Worm (Caenorhabditis elegans): Measurements from ENCODE around the gene mask-1.

mask-1 gene

DNA sequence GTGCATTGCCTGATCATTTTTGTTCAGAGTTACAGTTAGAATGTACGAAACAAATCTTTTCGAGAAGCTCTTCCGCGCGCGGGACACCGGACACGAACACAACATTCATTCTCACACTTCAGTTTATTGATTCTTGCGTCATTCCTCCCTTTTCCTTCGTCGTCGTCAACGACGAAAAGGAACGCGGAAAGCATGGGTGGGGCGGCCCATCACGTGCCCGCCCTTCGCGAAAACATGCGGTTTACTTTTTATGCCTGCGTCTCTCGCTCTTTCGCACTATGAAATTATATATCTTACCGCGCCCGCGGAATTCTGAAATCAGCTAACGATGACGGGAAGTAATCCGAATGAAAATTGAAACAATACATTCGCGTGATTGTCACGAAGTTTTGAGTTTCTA, 5.9 kb downstream of the mask-1 start (continued):
- TF ChIP-seq lin-14 (GFP tag; optimal IDR thresholded peaks at IDR 0.05) (peak; percentile 85), pag-3 (tag; optimal IDR thresholded peaks at IDR 0.05; ENCODE audit: borderline replicate concordance, insufficient read depth) (no peak), nhr-90 (tag; optimal IDR thresholded peaks at IDR 0.05; ENCODE audit: poor library complexity) (peak; percentile 47), grh-1 (GFP tag; IDR thresholded peaks at IDR 0.05) (no peak), snu-23 (GFP tag; optimal IDR thresholded peaks at IDR 0.05) (peak; percentile 61), C34B4.2 (tag; optimal IDR thresholded peaks at IDR 0.05) (no peak), lsy-2 (tag; optimal IDR thresholded peaks at IDR 0.05) (peak; percentile 12 to 28), sptf-1 (tag; optimal IDR thresholded peaks at IDR 0.05) (no peak), swsn-7 (tag; optimal IDR thresholded peaks at IDR 0.05) (peak; percentile 34), zip-4 (GFP tag; optimal IDR thresholded peaks at IDR 0.05) (no peak), sup-37 (GFP tag; optimal IDR thresholded peaks at IDR 0.05) (no peak), fkh-8 (tag; optimal IDR thresholded peaks at IDR 0.05) (no peak), lin-39 (tag; optimal IDR thresholded peaks at IDR 0.05) (no peak), elt-2 (tag; optimal IDR thresholded peaks at IDR 0.05) (peak; percentile 14), xbp-1 (tag; optimal IDR thresholded peaks at IDR 0.05) (peak; percentile 12), Y116A8C.19 (tag; optimal IDR thresholded peaks at IDR 0.05; ENCODE audit: borderline replicate concordance) (no peak), F16B12.6 (tag; optimal IDR thresholded peaks at IDR 0.05) (no peak), lir-3 (tag; optimal IDR thresholded peaks at IDR 0.05; ENCODE audit: poor library complexity) (no peak), mab-9 (GFP tag; IDR thresholded peaks at IDR 0.05) (no peak), lin-35 (GFP tag; optimal IDR thresholded peaks at IDR 0.05) (peak; percentile 9 to 67), nhr-19 (GFP tag; conservative IDR thresholded peaks at IDR 0.05) (peak; percentile 46), mdl-1 (tag; optimal IDR thresholded peaks at IDR 0.05) (peak in 1 of 2 experiments; percentile 65), ces-1 (GFP tag; optimal IDR thresholded peaks at IDR 0.05) (no peak), fkh-10 (GFP tag; optimal IDR thresholded peaks at IDR 0.05) (peak; percentile 8), ceh-8 (GFP tag; optimal IDR thresholded peaks at IDR 0.05) (no peak), aha-1 (tag; optimal IDR thresholded peaks at IDR 0.05) (no peak), egl-13 (tag; optimal IDR thresholded peaks at IDR 0.05) (peak; percentile 40), tlp-1 (tag; optimal IDR thresholded peaks at IDR 0.05) (no peak), ztf-11 (tag; optimal IDR thresholded peaks at IDR 0.05) (peak in 1 of 2 experiments; percentile 40), rnt-1 (tag; optimal IDR thresholded peaks at IDR 0.05) (peak; percentile 68), blmp-1 (tag; optimal IDR thresholded peaks at IDR 0.05) (peak; percentile 60), zag-1 (tag; optimal IDR thresholded peaks at IDR 0.05) (no peak), egl-27 (tag; optimal IDR thresholded peaks at IDR 0.05) (no peak), hpl-2 (GFP tag; optimal IDR thresholded peaks at IDR 0.05) (no peak), lin-13 (GFP tag; optimal IDR thresholded peaks at IDR 0.05) (no peak), snpc-4 (tag; optimal IDR thresholded peaks at IDR 0.05) (no peak), nhr-85 (tag) (peak; percentile 77), nhr-20 (tag; optimal IDR thresholded peaks at IDR 0.05) (peak; percentile 60), nhr-84 (tag; optimal IDR thresholded peaks at IDR 0.05) (no peak), unc-86 (tag; optimal IDR thresholded peaks at IDR 0.05) (peak; percentile 10), pqm-1 (tag; optimal IDR thresholded peaks at IDR 0.05) (no peak), ceh-90 (tag; optimal IDR thresholded peaks at IDR 0.05) (no peak)

DNA sequence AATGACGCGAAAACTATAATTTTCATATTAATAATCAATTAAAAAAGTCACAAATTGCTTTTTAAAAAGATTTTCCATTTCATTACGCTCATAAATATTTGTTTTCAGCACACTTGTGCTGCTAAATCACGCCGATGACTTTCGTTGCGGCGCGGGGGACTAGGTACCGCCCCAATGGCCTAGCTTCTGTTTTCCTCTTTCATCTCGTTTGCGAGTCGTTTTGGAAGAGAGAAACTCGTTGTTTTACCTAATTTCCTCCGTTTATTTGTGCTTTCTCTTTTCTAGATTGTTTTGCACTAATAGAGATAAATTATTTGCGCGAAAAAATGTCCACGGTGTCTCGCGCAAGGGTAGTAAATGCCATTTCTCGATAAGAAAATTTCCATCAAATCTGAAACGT, 6.3 kb downstream of the mask-1 start:
- TF ChIP-seq efl-1 (optimal IDR thresholded peaks at IDR 0.05) (no peak), efl-1 (GFP tag; optimal IDR thresholded peaks at IDR 0.05 in 1 of 2) (peak in 1 of 2 experiments; percentile 81), ceh-8 (GFP tag; optimal IDR thresholded peaks at IDR 0.05) (no peak), aly-2 (tag; optimal IDR thresholded peaks at IDR 0.05) (peak; percentile 5), nhr-85 (tag) (no peak), ceh-90 (tag; optimal IDR thresholded peaks at IDR 0.05) (peak; percentile 14), pag-3 (tag; optimal IDR thresholded peaks at IDR 0.05; ENCODE audit: borderline replicate concordance, insufficient read depth) (no peak)
